Worm (Caenorhabditis elegans): ENCODE data around the gene C25F9.8.

DNA sequence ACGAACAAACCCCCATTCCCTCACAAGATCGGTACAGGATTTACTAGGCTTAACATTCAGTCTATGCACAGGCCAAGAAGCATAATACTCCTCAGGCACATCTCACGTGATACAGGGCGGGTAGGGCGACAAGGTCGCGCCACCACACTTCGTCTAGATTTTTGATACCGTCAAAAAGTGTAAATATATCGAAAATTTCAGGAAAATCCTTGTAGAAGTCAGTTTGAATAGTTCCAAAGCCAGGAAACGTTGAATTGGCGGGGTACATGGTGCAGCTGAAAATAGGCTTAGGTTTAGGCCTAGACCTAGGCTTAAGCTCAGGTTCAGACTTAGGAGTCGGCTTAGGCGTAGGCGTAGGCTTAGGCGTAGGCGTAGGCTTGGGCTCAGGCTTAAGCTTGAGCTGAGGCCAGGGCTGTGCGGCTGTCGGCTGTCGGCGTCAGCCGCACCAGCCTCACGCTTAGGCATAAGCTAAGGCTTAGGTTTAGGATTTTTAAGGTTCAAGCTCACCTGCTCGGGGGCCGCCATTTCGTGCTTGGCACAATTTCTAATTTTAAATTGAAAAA is 35.6 kb downstream of the C25F9.8 start:
- TF ChIP-seq nhr-12 (tag; optimal IDR thresholded peaks at IDR 0.05) (no peak), unc-39 (tag; optimal IDR thresholded peaks at IDR 0.05) (no peak), nhr-237 (tag; optimal IDR thresholded peaks at IDR 0.05) (no peak), lin-13 (tag; optimal IDR thresholded peaks at IDR 0.05) (no peak), ces-1 (GFP tag; optimal IDR thresholded peaks at IDR 0.05) (no peak), pha-4 (tag; optimal IDR thresholded peaks at IDR 0.05) (no peak), nhr-76 (tag; optimal IDR thresholded peaks at IDR 0.05) (no peak), mls-2 (tag; optimal IDR thresholded peaks at IDR 0.05) (no peak), unc-62 (GFP tag; optimal IDR thresholded peaks at IDR 0.05) (no peak), snpc-4 (tag; optimal IDR thresholded peaks at IDR 0.05) (no peak)

Measured in whole organism, mixed stage, embryonic.